Fruit fly (Drosophila melanogaster): ENCODE measurements around the gene ninaB.

- TF ChIP-seq CG34367 (tag; optimal IDR thresholded peaks at IDR 0.05) (no peak), fd96Ca (GFP tag; IDR thresholded peaks at IDR 0.05) (no peak), EcR (GFP tag; optimal IDR thresholded peaks at IDR 0.05) (no peak), CG13204 (GFP tag; optimal IDR thresholded peaks at IDR 0.05) (no peak), CG15710 (tag; optimal IDR thresholded peaks at IDR 0.05) (no peak), CG4496 (GFP tag; IDR thresholded peaks at IDR 0.05) (no peak), Snoo (tag; optimal IDR thresholded peaks at IDR 0.05) (no peak), CG12605 (GFP tag; IDR thresholded peaks at IDR 0.05) (no peak)
Measured at dm6 chr3R:13718076-13718475, 17.7 kb downstream of the ninaB start, which contains the start of gene Ubc87F.
